Worm (Caenorhabditis elegans) whole organism, early embryonic: ENCODE measurements around the gene srlf-7.

ENCODE experiments used
- F13C5.2 ChIP-seq: sonication (generic microtip); optimal IDR thresholded peaks from 2 replicates; lab custom pipeline; 2017; ENCODE audit warnings: mild to moderate bottlenecking, missing genetic modification characterization, inconsistent platforms, missing compliant biosample characterization
- aly-1 ChIP-seq: sonication (generic microtip); optimal IDR thresholded peaks from 2 replicates; lab custom pipeline; 2016; ENCODE audit warnings: missing genetic modification characterization, missing compliant biosample characterization
- ama-1 ChIP-seq: fragments of 150-350 bp; optimal IDR thresholded peaks from 2 replicates; lab custom pipeline; 2014
- ceh-13 ChIP-seq: fragments of 200-800 bp; sonication (Bioruptor generic); optimal IDR thresholded peaks from 2 replicates; lab custom pipeline; 2018; ENCODE audit warnings: mild to moderate bottlenecking, missing genetic modification characterization, missing compliant biosample characterization
- ceh-36 ChIP-seq: sonication (generic microtip); optimal IDR thresholded peaks from 2 replicates; lab custom pipeline; 2016; ENCODE audit warnings: missing genetic modification characterization, inconsistent platforms, missing compliant biosample characterization
- ets-7 ChIP-seq: sonication (generic microtip); optimal IDR thresholded peaks from 2 replicates; lab custom pipeline; 2016; ENCODE audit warnings: missing genotype, missing genetic modification characterization, missing compliant biosample characterization
- flt-1 ChIP-seq: fragments of 200-800 bp; sonication (Bioruptor generic); IDR thresholded peaks from 2 replicates; pipeline ENCODE4 v1.3.6; 2022; ENCODE audit warnings: missing genetic modification characterization, missing compliant biosample characterization
- hmbx-1 ChIP-seq: sonication (generic microtip); optimal IDR thresholded peaks from 2 replicates; lab custom pipeline; 2016; ENCODE audit warnings: mild to moderate bottlenecking, missing genetic modification characterization, missing compliant biosample characterization
- hmg-4 ChIP-seq: fragments of 200-800 bp; sonication (Bioruptor generic); optimal IDR thresholded peaks from 2 replicates; lab custom pipeline; 2018; ENCODE audit warnings: mild to moderate bottlenecking, missing genetic modification characterization, missing compliant biosample characterization
- hnd-1 ChIP-seq: sonication (generic microtip); optimal IDR thresholded peaks from 2 replicates; lab custom pipeline; 2016; ENCODE audit warnings: missing genetic modification characterization, missing compliant biosample characterization
- pes-1 ChIP-seq: fragments of 200-800 bp; sonication (Bioruptor generic); IDR thresholded peaks from 2 replicates; pipeline ENCODE4 v1.3.6; 2022; ENCODE audit warnings: missing genetic modification reagents, missing genetic modification characterization, missing compliant biosample characterization
- scrt-1 ChIP-seq: fragments of 200-800 bp; sonication (Bioruptor generic); IDR thresholded peaks from 2 replicates; pipeline ENCODE4 v1.3.6; 2022; ENCODE audit warnings: missing genetic modification characterization, missing compliant biosample characterization
- sea-1 ChIP-seq: fragments of 200-800 bp; sonication (Bioruptor generic); conservative IDR thresholded peaks from 2 replicates; pipeline ENCODE4 v1.3.6; 2022; ENCODE audit warnings: missing genetic modification characterization, missing compliant biosample characterization
- tbx-11 ChIP-seq: fragments of 200-800 bp; sonication (Bioruptor generic); IDR thresholded peaks from 2 replicates; pipeline ENCODE4 v1.3.6; 2022; ENCODE audit warnings: missing genetic modification characterization, missing compliant biosample characterization
- tbx-37 ChIP-seq: fragments of 200-800 bp; sonication (Bioruptor generic); conservative IDR thresholded peaks from 2 replicates; pipeline ENCODE4 v1.3.6; 2022; ENCODE audit warnings: missing genetic modification reagents, missing genetic modification characterization, missing compliant biosample characterization
- tra-4 ChIP-seq: sonication (generic microtip); optimal IDR thresholded peaks from 2 replicates; lab custom pipeline; 2017; ENCODE audit warnings: missing genetic modification characterization, missing compliant biosample characterization

srlf-7 gene

DNA sequence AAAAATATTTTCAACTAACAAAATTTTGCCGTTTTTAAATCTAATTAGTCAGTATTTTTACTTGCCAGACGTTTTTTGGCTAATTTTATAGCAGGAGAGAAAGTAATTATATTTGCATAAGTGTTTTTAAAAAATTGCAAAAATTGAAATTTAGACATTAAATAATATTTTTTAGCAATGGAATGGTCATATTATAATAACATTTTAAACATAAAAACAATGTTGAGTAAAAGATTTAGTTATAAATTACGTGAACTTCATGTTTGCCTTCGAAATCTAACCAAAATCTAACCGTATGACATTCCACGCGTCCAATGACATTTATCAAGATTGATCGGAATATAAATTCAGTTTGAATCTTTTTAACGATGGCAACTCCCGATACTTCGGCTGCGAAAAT is 34.7 kb upstream of the srlf-7 start, which contains the start of gene C34D4.2:
Gene C34D4.2 (plus strand): TSS at position 301 of the 400 bp plus-strand sequence.
- TF ChIP-seq pes-1 (GFP tag; lab: Robert Waterston, UW) (no peak), flt-1 (GFP tag; lab: Robert Waterston, UW) (no peak)

DNA sequence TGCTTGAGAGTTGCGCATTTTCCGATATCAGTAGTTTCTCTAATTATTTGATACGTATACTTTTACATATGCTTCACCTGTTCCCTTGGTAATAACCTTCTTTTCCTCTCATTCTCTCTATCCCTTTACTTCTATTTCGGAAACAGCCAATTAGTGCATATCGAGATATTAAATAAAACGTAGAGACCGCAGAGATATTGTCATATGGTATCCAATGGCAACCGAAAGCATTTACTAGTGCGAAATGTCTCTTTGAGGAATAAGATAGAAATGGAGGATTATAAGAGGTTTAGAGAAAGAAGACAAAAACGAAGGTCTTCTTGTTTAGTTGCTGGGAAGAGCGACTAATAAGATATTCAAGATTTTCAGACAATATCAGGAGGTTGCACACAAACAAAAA is 32.7 kb upstream of the srlf-7 start, which contains the start of gene maph-9:
Gene maph-9 (plus strand): TSS at position 273 of the 400 bp plus-strand sequence.
- TF ChIP-seq tbx-37 (GFP tag; lab: Robert Waterston, UW): no peak
- no peak for TF ChIP-seq pes-1 (GFP tag; lab: Robert Waterston, UW)
- TF ChIP-seq hmbx-1: no peak
- TF ChIP-seq tra-4 (tag; lab: Kevin White, UChicago): no peak
- TF ChIP-seq aly-1 (tag; lab: Kevin White, UChicago): no peak

DNA sequence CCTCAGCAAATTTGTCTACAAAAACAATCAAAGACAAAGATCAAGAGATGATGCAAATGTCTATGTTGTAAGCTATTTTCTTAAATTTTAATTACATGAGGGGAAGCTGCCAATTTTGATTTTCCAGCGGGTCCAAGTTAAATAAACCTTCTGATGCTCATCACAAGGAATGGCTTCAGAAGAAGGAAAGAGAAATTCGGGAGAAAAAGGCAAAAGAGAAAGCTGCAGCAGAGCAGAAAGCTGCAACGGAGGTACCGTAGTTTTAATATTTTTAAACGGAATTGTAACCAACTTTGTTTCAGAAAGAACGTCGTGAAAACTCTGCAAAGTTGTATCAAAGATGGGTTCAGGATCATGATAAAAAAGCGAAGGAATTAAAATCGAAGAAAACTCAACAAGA is 30.9 kb upstream of the srlf-7 start:
- no peak for TF ChIP-seq tbx-11 (GFP tag; lab: Robert Waterston, UW)
- no peak for TF ChIP-seq hmbx-1
- no peak for TF ChIP-seq F13C5.2 (tag; lab: Kevin White, UChicago)
- no peak for TF ChIP-seq tbx-37 (GFP tag; lab: Robert Waterston, UW)
- no peak for TF ChIP-seq ceh-13 (GFP tag; lab: Kevin White, UChicago)
- TF ChIP-seq ets-7: no peak
- TF ChIP-seq tra-4 (tag; lab: Kevin White, UChicago): no peak
- TF ChIP-seq pes-1 (GFP tag; lab: Robert Waterston, UW): no peak
- TF ChIP-seq sea-1 (GFP tag; lab: Robert Waterston, UW): no peak
- no peak for TF ChIP-seq aly-1 (tag; lab: Kevin White, UChicago)
- TF ChIP-seq flt-1 (GFP tag; lab: Robert Waterston, UW): no peak
- TF ChIP-seq scrt-1 (GFP tag; lab: Robert Waterston, UW): no peak

DNA sequence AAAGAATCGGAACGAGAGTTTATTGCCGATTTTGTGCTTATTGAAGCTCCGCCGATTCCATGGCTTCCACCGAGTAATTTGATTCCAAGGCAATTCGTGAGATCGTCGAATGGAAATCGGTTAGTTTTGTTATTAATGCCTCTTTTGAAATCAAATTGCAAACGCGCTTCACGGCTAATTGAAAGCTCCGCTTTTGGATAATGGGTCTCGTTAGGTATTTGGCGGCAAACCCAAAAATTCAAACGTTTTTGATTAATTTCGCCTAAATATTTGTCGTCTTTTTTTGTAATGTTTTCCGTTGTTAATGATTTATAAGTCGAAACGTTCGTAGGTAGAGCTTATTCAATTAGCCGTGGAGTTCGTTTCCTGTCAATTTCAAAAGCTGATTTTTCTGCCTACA is 29.5 kb upstream of the srlf-7 start:
- TF ChIP-seq hnd-1 (no peak), ama-1 (no peak), F13C5.2 (tag; lab: Kevin White, UChicago) (no peak), scrt-1 (GFP tag; lab: Robert Waterston, UW) (no peak), tbx-11 (GFP tag; lab: Robert Waterston, UW) (no peak), ets-7 (no peak)

DNA sequence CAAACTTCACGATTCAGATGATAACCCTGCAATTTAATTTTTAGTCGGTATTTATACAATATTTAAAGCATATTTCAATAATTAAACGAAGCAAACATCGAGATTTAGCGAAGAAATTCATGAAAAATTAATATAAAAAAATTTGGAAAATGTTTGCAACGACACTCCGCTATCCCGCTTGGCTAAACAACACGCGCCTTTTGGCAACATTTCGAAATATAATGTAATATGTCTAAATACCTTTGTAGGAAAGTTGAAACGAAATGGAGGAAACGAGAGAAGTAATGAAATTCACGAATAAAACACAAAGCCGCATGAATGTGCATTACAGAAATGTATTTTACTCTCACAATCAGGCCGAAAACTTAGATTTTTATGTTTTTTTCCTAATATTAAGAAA is 23.4 kb upstream of the srlf-7 start, which contains the start of gene rpc-1:
Gene rpc-1 (minus strand): TSS at position 26 of the 400 bp plus-strand sequence.
- TF ChIP-seq scrt-1 (GFP tag; lab: Robert Waterston, UW) (no peak), hmg-4 (no peak), tbx-37 (GFP tag; lab: Robert Waterston, UW) (no peak), ceh-36 (no peak), ceh-13 (GFP tag; lab: Kevin White, UChicago) (no peak), F13C5.2 (tag; lab: Kevin White, UChicago) (peak; percentile 3), hmbx-1 (no peak), aly-1 (tag; lab: Kevin White, UChicago) (no peak), tbx-11 (GFP tag; lab: Robert Waterston, UW) (no peak)

DNA sequence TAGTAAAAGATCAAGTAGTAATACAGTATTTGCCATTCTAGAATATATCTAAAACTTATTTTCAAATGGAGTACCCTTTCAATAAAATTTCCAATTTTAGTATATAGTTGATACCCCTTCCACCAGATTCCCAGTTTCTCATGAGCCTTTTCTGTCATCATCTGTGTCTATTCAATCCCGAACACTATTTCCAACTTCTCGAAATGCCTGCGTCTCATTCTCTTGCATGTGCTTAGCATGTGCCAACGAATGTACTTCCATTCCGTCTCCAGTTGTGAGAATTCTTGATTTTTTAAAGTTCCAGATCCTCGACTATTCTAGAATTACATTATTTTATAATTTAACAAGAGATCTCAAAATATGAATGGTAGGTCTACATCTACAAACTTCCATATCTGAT is 22.5 kb upstream of the srlf-7 start, which contains the start of gene C42D4.18:
Gene C42D4.18 (plus strand): TSS at position 231 of the 400 bp plus-strand sequence.
- no peak for TF ChIP-seq hmg-4
- TF ChIP-seq tbx-37 (GFP tag; lab: Robert Waterston, UW): no peak
- no peak for TF ChIP-seq hmbx-1
- no peak for TF ChIP-seq hnd-1
- TF ChIP-seq flt-1 (GFP tag; lab: Robert Waterston, UW): no peak
- no peak for TF ChIP-seq tra-4 (tag; lab: Kevin White, UChicago)
- no peak for TF ChIP-seq F13C5.2 (tag; lab: Kevin White, UChicago)
- no peak for TF ChIP-seq sea-1 (GFP tag; lab: Robert Waterston, UW)
- TF ChIP-seq scrt-1 (GFP tag; lab: Robert Waterston, UW): no peak
- no peak for TF ChIP-seq ama-1
- TF ChIP-seq ceh-13 (GFP tag; lab: Kevin White, UChicago): no peak
- no peak for TF ChIP-seq ceh-36

DNA sequence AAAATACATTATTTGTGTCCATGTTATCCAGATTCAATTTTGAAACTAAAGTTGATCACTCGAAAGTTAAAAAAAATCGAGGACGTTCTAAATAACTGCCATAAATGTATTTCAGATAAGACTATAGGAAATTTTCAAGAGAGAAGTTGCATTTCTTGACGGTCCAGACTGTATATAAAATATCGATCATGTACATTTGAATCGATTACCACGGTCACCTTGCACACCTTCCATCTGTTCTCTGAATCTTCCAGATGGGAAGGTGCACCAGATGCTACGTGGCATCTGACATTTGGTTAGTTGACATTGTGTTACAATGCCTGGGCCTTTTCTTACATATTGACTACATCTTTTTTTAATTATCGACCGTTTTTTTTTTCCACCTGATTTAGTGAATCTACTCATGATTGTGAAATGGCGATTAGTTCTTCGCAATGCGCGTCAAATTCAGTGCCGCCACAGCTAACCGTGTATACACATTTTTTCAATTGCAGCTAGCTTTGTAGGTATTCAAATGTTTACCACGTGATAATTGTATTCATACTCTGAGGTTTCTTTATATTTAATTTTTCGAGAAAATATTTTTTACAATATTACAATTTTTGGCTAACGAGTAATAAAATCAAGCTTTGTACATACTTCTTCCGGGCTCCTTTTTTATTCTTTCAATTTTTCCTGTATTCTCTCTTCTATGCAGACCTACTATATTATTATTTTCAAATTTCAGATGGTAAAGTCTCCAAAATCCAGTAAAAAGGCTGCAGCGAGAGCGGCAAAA is 20.9 kb upstream of the srlf-7 start, which contains the start of gene skr-16:
Gene skr-16 (plus strand): TSS at position 728 of the 778 bp plus-strand sequence.
- no peak for TF ChIP-seq ceh-13 (GFP tag; lab: Kevin White, UChicago)
- no peak for TF ChIP-seq tra-4 (tag; lab: Kevin White, UChicago)

DNA sequence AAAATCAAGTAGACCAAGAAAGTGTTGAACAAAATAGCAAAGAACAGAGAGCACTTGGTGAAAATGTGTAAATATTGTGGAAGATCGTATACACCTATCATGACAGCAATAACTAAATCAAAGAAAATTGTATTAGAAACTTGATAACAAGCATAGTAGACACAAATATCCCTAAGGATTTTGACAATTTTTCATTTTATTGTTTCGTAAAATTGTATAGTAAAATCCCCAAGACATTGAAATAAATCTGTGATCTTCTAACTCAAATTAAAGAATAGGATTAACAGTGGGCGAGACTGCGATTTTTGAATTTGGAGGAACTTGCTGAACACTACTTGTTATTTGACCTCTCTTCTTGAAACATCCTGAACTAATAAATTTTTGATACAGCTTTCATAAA is 17.9 kb upstream of the srlf-7 start, which contains the start of gene str-220:
Gene str-220 (minus strand): TSS at position 101 of the 400 bp plus-strand sequence.
- TF ChIP-seq ama-1 (no peak), flt-1 (GFP tag; lab: Robert Waterston, UW) (no peak), ceh-13 (GFP tag; lab: Kevin White, UChicago) (no peak), hnd-1 (no peak), tra-4 (tag; lab: Kevin White, UChicago) (no peak), ceh-36 (no peak), aly-1 (tag; lab: Kevin White, UChicago) (no peak), sea-1 (GFP tag; lab: Robert Waterston, UW) (no peak), scrt-1 (GFP tag; lab: Robert Waterston, UW) (no peak), ets-7 (no peak), tbx-37 (GFP tag; lab: Robert Waterston, UW) (no peak), hmg-4 (no peak), tbx-11 (GFP tag; lab: Robert Waterston, UW) (no peak)
